Worm (Caenorhabditis elegans) whole organism, L4 larva: ENCODE data around the gene gcy-14.
A peak's percentile ranks its signal among the peaks of the same experiment; 100 is the strongest.

Source experiments
- D1046.2 ChIP-seq: fragments of 200-800 bp; sonication (Bioruptor generic); IDR thresholded peaks from 2 replicates; pipeline ENCODE4 v1.3.6; 2022; ENCODE audit warnings: missing genetic modification characterization, missing compliant biosample characterization
- F26F4.8 ChIP-seq: fragments of 200-800 bp; sonication (Bioruptor generic); conservative IDR thresholded peaks from 2 replicates; pipeline ENCODE4 v1.3.6; 2022; ENCODE audit warnings: missing genetic modification characterization, missing compliant biosample characterization
- Y5F2A.4 ChIP-seq: fragments of 200-800 bp; sonication (Bioruptor generic); optimal IDR thresholded peaks from 2 replicates; lab custom pipeline; 2018; ENCODE audit warnings: mild to moderate bottlenecking, missing genetic modification characterization, missing compliant biosample characterization
- ces-1 ChIP-seq: fragments of 150-350 bp; sonication (generic microtip); optimal IDR thresholded peaks from 4 replicates; lab custom pipeline; 2014; ENCODE audit warnings: missing biosample characterization, missing genetic modification reagents, missing genetic modification characterization
- daf-16 ChIP-seq, 3 experiments: sonication (generic microtip); optimal IDR thresholded peaks; 2 replicates each; lab custom pipeline; 2016 to 2017; ENCODE audit warnings: missing genetic modification characterization in 3 of 3, missing genetic modification reagents in 3 of 3, mild to moderate bottlenecking in 2 of 3, missing compliant biosample characterization in 2 of 3, missing biosample characterization in 1 of 3, moderate library complexity in 1 of 3
- daf-19 ChIP-seq: fragments of 200-800 bp; sonication (Bioruptor generic); conservative IDR thresholded peaks from 2 replicates; pipeline ENCODE4 v1.3.6; 2022; ENCODE audit warnings: missing genetic modification characterization, missing compliant biosample characterization
- dmd-6 ChIP-seq: fragments of 200-800 bp; sonication (Bioruptor generic); IDR thresholded peaks from 2 replicates; pipeline ENCODE4 v1.3.6; 2022; ENCODE audit warnings: missing genetic modification reagents, missing genetic modification characterization, missing compliant biosample characterization
- dve-1 ChIP-seq: sonication (generic microtip); optimal IDR thresholded peaks from 2 replicates; lab custom pipeline; 2017; ENCODE audit warnings: antibody characterized with exemption, mild to moderate bottlenecking, missing genetic modification characterization, missing compliant biosample characterization; ENCODE audit not compliant: insufficient read depth
- fkh-10 ChIP-seq: fragments of 150-350 bp; optimal IDR thresholded peaks from 2 replicates; lab custom pipeline; 2014; ENCODE audit warnings: missing biosample characterization, missing genetic modification reagents, missing genetic modification characterization
- hlh-11 ChIP-seq: fragments of 200-800 bp; sonication (Bioruptor generic); optimal IDR thresholded peaks from 2 replicates; lab custom pipeline; 2018; ENCODE audit warnings: mild to moderate bottlenecking, missing genetic modification characterization, missing compliant biosample characterization
- hlh-30 ChIP-seq: sonication (generic microtip); optimal IDR thresholded peaks from 2 replicates; lab custom pipeline; 2017; ENCODE audit warnings: antibody characterized with exemption, mild to moderate bottlenecking, missing genetic modification characterization, missing compliant biosample characterization; ENCODE audit not compliant: insufficient read depth
- jun-1 ChIP-seq: fragments of 150-350 bp; optimal IDR thresholded peaks from 2 replicates; lab custom pipeline; 2014; ENCODE audit warnings: missing biosample characterization, missing genetic modification reagents, missing genetic modification characterization
- lsy-2 ChIP-seq, 2 experiments: fragments of 150-350 bp in 1 of 2; sonication (generic microtip) in 1 of 2; optimal IDR thresholded peaks; 2 replicates each; lab custom pipeline; 2014 to 2017; ENCODE audit warnings: missing biosample characterization in 2 of 2, missing genetic modification characterization in 2 of 2
- mep-1 ChIP-seq: fragments of 150-350 bp; sonication (generic microtip); optimal IDR thresholded peaks from 3 replicates; lab custom pipeline; 2014; ENCODE audit warnings: missing biosample characterization, missing genetic modification characterization
- mxl-3 ChIP-seq: fragments of 200-800 bp; sonication (Bioruptor generic); optimal IDR thresholded peaks from 2 replicates; lab custom pipeline; 2018; ENCODE audit warnings: mild to moderate bottlenecking, missing genetic modification characterization, missing compliant biosample characterization
- nhr-10 ChIP-seq: fragments of 150-350 bp; optimal IDR thresholded peaks from 2 replicates; lab custom pipeline; 2014; ENCODE audit warnings: missing biosample characterization, missing genetic modification characterization
- nhr-28 ChIP-seq: fragments of 150-350 bp; optimal IDR thresholded peaks from 2 replicates; lab custom pipeline; 2014; ENCODE audit warnings: missing biosample characterization, missing genetic modification characterization
- nhr-77 ChIP-seq: fragments of 150-350 bp; optimal IDR thresholded peaks from 2 replicates; lab custom pipeline; 2014; ENCODE audit warnings: missing biosample characterization, missing genetic modification characterization
- pha-4 ChIP-seq, 2 experiments: fragments of 150-350 bp in 1 of 2; fragments of 200-800 bp in 1 of 2; sonication (Bioruptor generic) in 1 of 2; IDR thresholded peaks in 1 of 2; optimal IDR thresholded peaks in 1 of 2; 2 replicates each; pipeline versions ENCODE4 v1.3.6 to Lab custom; 2014 to 2022; ENCODE audit warnings: missing genetic modification characterization in 2 of 2, missing genetic modification reagents in 2 of 2, missing biosample characterization in 1 of 2, missing compliant biosample characterization in 1 of 2
- pqm-1 ChIP-seq: sonication (generic microtip); optimal IDR thresholded peaks from 2 replicates; lab custom pipeline; 2017; ENCODE audit warnings: missing biosample characterization, missing genetic modification characterization
- rbr-2 ChIP-seq: sonication (generic microtip); optimal IDR thresholded peaks from 2 replicates; lab custom pipeline; 2016; ENCODE audit warnings: missing genotype, missing genetic modification characterization, missing compliant biosample characterization
- sdz-12 ChIP-seq: fragments of 200-800 bp; sonication (Bioruptor generic); optimal IDR thresholded peaks from 2 replicates; lab custom pipeline; 2018; ENCODE audit warnings: mild to moderate bottlenecking, missing genetic modification characterization, missing compliant biosample characterization
- set-16 ChIP-seq: fragments of 200-800 bp; sonication (Bioruptor generic); IDR thresholded peaks from 2 replicates; pipeline ENCODE4 v1.3.6; 2022; ENCODE audit warnings: missing genetic modification reagents, missing genetic modification characterization, missing compliant biosample characterization
- snpc-1.2 ChIP-seq: fragments of 200-800 bp; sonication (Bioruptor generic); IDR thresholded peaks from 2 replicates; pipeline ENCODE4 v1.3.6; 2022; ENCODE audit warnings: missing genetic modification reagents, missing genetic modification characterization, missing compliant biosample characterization
- spr-3 ChIP-seq: fragments of 200-800 bp; sonication (Bioruptor generic); optimal IDR thresholded peaks from 2 replicates; lab custom pipeline; 2018; ENCODE audit warnings: mild to moderate bottlenecking, missing genetic modification characterization, missing compliant biosample characterization
- tra-1 ChIP-seq: fragments of 200-800 bp; sonication (Bioruptor generic); IDR thresholded peaks from 2 replicates; pipeline ENCODE4 v1.3.6; 2022; ENCODE audit warnings: missing genetic modification reagents, missing genetic modification characterization, missing compliant biosample characterization
- zip-2 ChIP-seq: fragments of 150-350 bp; optimal IDR thresholded peaks from 2 replicates; lab custom pipeline; 2014; ENCODE audit warnings: missing biosample characterization, missing genetic modification characterization
- ztf-11 ChIP-seq: fragments of 150-350 bp; optimal IDR thresholded peaks from 2 replicates; lab custom pipeline; 2014; ENCODE audit warnings: missing biosample characterization, missing genetic modification characterization
- ztf-7 ChIP-seq: fragments of 150-350 bp; optimal IDR thresholded peaks from 2 replicates; lab custom pipeline; 2014; ENCODE audit warnings: missing biosample characterization, missing genetic modification characterization

gcy-14 gene

DNA sequence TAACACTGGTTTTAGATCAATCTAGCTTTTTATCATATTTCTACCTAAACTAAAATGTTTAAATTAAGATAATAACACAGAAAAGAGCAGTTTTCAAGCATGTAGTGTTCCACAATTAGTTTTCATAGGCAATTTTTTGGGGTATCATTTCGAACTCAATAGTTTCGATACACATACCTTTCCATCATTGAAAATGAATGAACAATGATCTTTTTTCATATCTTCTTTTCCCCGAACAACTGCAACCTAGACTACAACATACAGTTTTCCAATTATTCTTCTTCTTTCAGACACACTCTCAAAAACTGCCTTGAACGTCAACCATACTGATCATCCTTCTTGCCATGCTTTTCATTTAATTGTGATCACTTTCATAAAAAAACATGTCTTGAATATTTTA lies 44.0 kb downstream of the gcy-14 start, which contains the start of gene W06A7.4:
TSS of gene W06A7.4 (plus strand) at position 301 of the 400 bp plus-strand sequence.
- peak; percentile 30 for TF ChIP-seq nhr-28 (tag; lab: Kevin White, UChicago)
- no peak for TF ChIP-seq nhr-10 (tag; lab: Kevin White, UChicago)

DNA sequence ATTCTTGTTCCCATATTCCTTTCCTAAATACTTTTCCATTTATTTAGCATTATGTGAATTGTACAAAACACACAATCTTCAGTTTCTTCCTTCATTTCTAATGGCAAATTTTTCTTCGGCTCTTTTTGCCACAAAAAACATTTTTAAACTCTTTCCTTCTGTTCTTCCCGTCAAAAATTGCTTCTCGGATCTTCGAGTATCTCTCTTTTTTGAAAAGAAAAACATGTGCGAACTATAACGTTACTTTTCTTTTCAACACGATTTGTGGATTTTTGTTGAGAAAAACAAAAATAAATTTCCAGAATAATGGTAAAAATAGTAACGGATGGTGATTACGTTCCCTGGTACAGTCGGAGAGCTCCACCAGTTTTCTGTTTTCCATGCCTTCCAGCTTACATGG lies 46.5 kb downstream of the gcy-14 start, which contains the start of gene W06A7.2:
TSS of gene W06A7.2 (plus strand) at position 301 of the 400 bp plus-strand sequence.
- TF ChIP-seq dmd-6 (no peak), ces-1 (GFP tag; lab: Kevin White, UChicago) (no peak), daf-19 (no peak), tra-1 (GFP tag; lab: Robert Waterston, UW) (no peak), ztf-7 (tag; lab: Kevin White, UChicago) (no peak), mep-1 (no peak), mxl-3 (GFP tag; lab: Kevin White, UChicago) (no peak), spr-3 (GFP tag; lab: Kevin White, UChicago) (no peak), fkh-10 (GFP tag; lab: Kevin White, UChicago) (no peak), D1046.2 (no peak), zip-2 (tag; lab: Kevin White, UChicago) (no peak)

DNA sequence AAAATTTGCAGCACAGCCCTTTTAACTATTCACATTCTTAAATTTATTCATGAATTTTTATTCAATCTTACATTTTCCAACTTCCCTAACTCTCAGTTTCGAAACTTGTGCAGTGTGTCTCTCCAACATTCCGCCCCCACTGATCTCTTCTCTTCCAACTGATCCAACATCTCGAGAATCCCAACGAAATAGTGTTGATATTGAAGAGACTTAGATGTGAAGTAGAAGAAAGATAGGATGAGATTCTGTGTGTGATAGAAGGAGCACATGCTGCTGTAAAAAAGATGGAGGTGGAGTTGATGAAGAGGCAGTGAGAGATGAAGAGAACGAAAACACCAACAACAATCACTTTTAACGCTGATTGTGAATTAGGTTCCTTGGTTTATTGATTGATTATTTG lies 47.8 kb downstream of the gcy-14 start:
- TF ChIP-seq sdz-12 (GFP tag; lab: Kevin White, UChicago) (no peak), ztf-11 (tag; lab: Kevin White, UChicago) (no peak), nhr-28 (tag; lab: Kevin White, UChicago) (peak; percentile 1), nhr-77 (no peak), mxl-3 (GFP tag; lab: Kevin White, UChicago) (peak; percentile 22), dve-1 (tag; lab: Kevin White, UChicago) (no peak), pqm-1 (no peak), daf-16 (GFP tag; optimal IDR thresholded peaks at IDR 0.05; lab: Kevin White, UChicago) (peak in 1 of 2 experiments; percentile 18), daf-16 (tag; optimal IDR thresholded peaks at IDR 0.05; lab: Kevin White, UChicago) (no peak), pha-4 (GFP tag; IDR thresholded peaks at IDR 0.05; lab: Robert Waterston, UW) (no peak), pha-4 (tag; optimal IDR thresholded peaks at IDR 0.05; lab: Kevin White, UChicago) (no peak), fkh-10 (GFP tag; lab: Kevin White, UChicago) (no peak)

DNA sequence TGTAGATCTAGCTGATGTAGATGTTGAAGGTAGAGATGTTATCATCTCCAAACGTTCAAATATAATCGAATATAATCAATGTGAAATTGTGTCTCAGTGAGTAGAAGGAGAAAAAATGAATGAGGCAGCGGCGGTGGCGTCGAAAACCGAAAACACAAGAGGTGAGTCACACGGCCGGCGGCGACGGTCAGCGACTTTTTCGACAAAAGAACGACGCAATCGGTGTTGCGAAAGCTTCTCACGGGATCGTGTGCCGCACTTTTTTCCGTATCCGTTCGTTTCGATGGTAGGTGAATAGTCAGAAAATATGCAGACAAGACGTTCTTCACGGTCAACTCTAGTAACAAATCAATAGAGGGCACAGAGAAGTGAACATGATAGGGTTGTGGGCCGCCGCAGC lies 52.6 kb downstream of the gcy-14 start, which contains the start of gene rin-1:
TSS of gene rin-1 (minus strand) at position 101 of the 400 bp plus-strand sequence.
- no peak for TF ChIP-seq Y5F2A.4 (GFP tag; lab: Kevin White, UChicago)
- no peak for TF ChIP-seq F26F4.8 (GFP tag; lab: Robert Waterston, UW)
- no peak for TF ChIP-seq snpc-1.2 (GFP tag; lab: Robert Waterston, UW)
- no peak for TF ChIP-seq rbr-2 (tag; lab: Kevin White, UChicago)
- TF ChIP-seq hlh-30 (tag; lab: Kevin White, UChicago) = peak; percentile 44
- TF ChIP-seq hlh-11 (tag; lab: Kevin White, UChicago) = no peak
- no peak for TF ChIP-seq set-16 (GFP tag; lab: Robert Waterston, UW)

DNA sequence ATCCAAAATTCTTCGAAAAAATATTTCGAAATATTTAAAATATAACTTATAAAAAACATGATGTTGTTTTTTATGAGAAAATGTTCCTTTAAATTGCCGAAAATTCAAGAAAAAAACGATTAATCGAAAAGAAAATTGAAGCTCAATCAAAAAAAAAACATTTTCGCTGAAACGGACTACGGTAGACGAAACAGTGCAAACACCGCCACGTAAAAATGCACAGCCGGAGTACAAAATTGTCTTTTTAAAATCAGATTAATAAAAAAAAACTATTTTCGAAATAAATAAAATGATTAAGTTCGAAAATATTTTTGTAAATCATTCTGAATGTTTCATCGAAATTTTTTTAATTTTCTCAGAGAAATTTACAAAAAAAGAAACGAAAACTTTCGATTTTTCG lies 54.5 kb downstream of the gcy-14 start:
- TF ChIP-seq jun-1 (no peak), lsy-2 (tag; optimal IDR thresholded peaks at IDR 0.05; lab: Kevin White, UChicago) (peak in 1 of 2 experiments; percentile 61)
- TF ChIP-seq, all 104 proteins: peak for 1
